Worm (Caenorhabditis elegans): ENCODE results near the gene pho-13.

pho-13 gene

DNA sequence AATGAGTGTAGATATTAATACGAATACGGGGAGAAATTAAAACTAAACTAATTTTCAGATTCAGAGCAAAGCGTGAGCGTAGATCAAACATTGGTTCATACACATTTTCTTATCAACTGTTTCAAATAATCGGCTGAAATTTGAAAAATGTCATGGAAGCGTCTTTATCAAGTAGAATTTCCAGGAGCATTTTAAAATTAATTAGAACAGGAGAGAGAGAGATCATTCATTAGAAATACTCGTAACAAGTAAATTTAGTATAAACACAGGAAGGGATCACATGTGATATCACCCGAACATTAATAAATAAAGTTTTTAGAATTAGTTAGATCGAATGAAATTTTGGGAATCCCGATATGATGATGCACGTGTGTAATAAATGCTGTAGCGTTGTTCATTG lies at the start of gene pho-13:
TSS of gene pho-13 (minus strand) at position 101 of the 400 bp plus-strand sequence.
- TF ChIP-seq lin-13 (tag; optimal IDR thresholded peaks at IDR 0.05) (no peak), mls-2 (tag; optimal IDR thresholded peaks at IDR 0.05) (no peak), ham-2 (GFP tag; optimal IDR thresholded peaks at IDR 0.05) (no peak), unc-120 (tag; optimal IDR thresholded peaks at IDR 0.05; ENCODE audit: poor library complexity, severe bottlenecking) (no peak), ceh-83 (GFP tag; optimal IDR thresholded peaks at IDR 0.05) (no peak), lsy-2 (tag; optimal IDR thresholded peaks at IDR 0.05) (no peak), ceh-39 (tag; optimal IDR thresholded peaks at IDR 0.05) (no peak), ztf-11 (tag; optimal IDR thresholded peaks at IDR 0.05) (no peak), mab-5 (tag; optimal IDR thresholded peaks at IDR 0.05) (no peak), tbx-8 (GFP tag; optimal IDR thresholded peaks at IDR 0.05) (no peak)

DNA sequence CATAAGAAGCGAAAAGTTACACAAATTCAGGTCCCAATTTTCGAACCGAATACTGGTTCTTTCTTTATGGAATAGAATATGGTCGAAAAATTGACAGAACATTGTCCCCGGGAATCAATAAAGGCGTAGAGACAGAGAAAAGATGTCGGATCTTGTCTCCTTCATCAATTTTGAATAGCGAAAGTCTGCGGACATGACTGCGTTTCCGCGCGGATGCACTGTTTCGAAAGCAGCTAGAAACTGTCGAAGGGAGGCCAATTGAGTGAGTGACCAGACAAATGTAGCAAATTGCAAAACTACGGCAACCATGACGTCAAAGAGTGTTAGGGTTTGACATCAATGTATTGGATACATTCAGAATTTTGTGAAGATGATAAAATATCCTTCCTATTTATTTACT lies 49.7 kb upstream of the pho-13 start:
- TF ChIP-seq unc-62 (GFP tag; optimal IDR thresholded peaks at IDR 0.05) (peak; percentile 12), blmp-1 (tag; optimal IDR thresholded peaks at IDR 0.05) (peak; percentile 59), ham-2 (GFP tag; optimal IDR thresholded peaks at IDR 0.05) (peak; percentile 75), ceh-43 (GFP tag; optimal IDR thresholded peaks at IDR 0.05) (no peak)

DNA sequence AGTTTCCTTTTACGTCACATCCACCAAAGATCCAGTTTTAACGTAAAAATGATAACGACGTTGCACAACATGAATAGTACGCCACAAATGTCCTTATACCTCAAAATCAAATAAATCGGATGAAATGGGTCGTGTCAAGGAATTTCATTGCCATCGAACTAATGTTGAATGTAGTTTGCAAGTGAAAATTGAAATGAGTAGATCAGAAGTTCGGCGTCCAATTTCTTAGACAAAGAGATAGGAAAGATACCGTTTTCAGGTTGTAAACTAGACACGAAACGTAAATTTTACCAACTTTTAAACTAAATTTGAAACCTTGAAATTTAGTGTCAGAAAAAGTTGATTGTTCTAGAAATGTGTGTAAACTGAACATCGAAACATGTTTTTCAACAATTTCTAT lies 48.1 kb upstream of the pho-13 start:
- TF ChIP-seq nhr-12 (tag; optimal IDR thresholded peaks at IDR 0.05) (no peak), sem-2 (GFP tag; optimal IDR thresholded peaks at IDR 0.05) (no peak), sptf-1 (tag; optimal IDR thresholded peaks at IDR 0.05) (no peak), blmp-1 (tag; optimal IDR thresholded peaks at IDR 0.05) (no peak), unc-62 (GFP tag; optimal IDR thresholded peaks at IDR 0.05) (no peak), ztf-11 (tag; optimal IDR thresholded peaks at IDR 0.05) (no peak), bed-3 (GFP tag; optimal IDR thresholded peaks at IDR 0.05) (no peak), M03D4.4 (tag; optimal IDR thresholded peaks at IDR 0.05) (no peak), lin-32 (GFP tag; optimal IDR thresholded peaks at IDR 0.05) (no peak), ceh-83 (GFP tag; optimal IDR thresholded peaks at IDR 0.05) (no peak)

DNA sequence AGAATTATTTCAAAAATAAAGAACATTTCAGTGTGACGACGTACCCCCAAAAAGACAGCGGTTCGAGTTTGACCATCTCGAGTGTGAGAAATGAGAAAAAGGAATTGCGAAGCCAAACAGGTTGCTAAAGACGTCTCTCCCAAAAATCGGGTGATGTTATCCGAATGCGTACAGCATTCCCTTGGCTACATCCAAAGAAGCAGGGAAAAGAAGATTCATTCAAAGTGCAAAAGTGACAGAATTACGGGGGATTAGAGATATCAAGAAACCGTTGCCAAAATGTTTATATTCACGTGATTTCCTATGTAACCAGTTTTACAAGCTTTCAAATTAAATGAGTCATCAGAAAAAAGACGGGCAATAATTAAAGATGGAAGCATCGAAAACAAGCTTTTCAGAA lies 47.1 kb upstream of the pho-13 start:
- TF ChIP-seq blmp-1 (tag; optimal IDR thresholded peaks at IDR 0.05) = no peak
- no peak for TF ChIP-seq elt-3 (tag; optimal IDR thresholded peaks at IDR 0.05)
- TF ChIP-seq M03D4.4 (tag; optimal IDR thresholded peaks at IDR 0.05) = no peak
- no peak for TF ChIP-seq ztf-11 (tag; optimal IDR thresholded peaks at IDR 0.05)
- no peak for TF ChIP-seq mab-5 (tag; optimal IDR thresholded peaks at IDR 0.05)
- TF ChIP-seq ham-2 (GFP tag; optimal IDR thresholded peaks at IDR 0.05) = no peak
- TF ChIP-seq snpc-4 (tag; optimal IDR thresholded peaks at IDR 0.05) = no peak
- TF ChIP-seq flh-1 (GFP tag; optimal IDR thresholded peaks at IDR 0.05) = no peak
- no peak for TF ChIP-seq nhr-76 (tag; optimal IDR thresholded peaks at IDR 0.05)
- no peak for TF ChIP-seq unc-120 (tag; optimal IDR thresholded peaks at IDR 0.05; ENCODE audit: poor library complexity, severe bottlenecking)
- TF ChIP-seq cnd-1 (tag; optimal IDR thresholded peaks at IDR 0.05) = no peak
- no peak for TF ChIP-seq mls-2 (tag; optimal IDR thresholded peaks at IDR 0.05)
- no peak for TF ChIP-seq nhr-12 (tag; optimal IDR thresholded peaks at IDR 0.05)
- TF ChIP-seq mep-1 (tag; optimal IDR thresholded peaks at IDR 0.05) = no peak
- TF ChIP-seq lin-32 (GFP tag; optimal IDR thresholded peaks at IDR 0.05) = no peak
- TF ChIP-seq elt-1 (tag; optimal IDR thresholded peaks at IDR 0.05; ENCODE audit: borderline replicate concordance, insufficient read depth) = no peak
- TF ChIP-seq ces-1 (GFP tag; optimal IDR thresholded peaks at IDR 0.05) = no peak
- no peak for TF ChIP-seq bed-3 (GFP tag; optimal IDR thresholded peaks at IDR 0.05)
- no peak for TF ChIP-seq ceh-39 (tag; optimal IDR thresholded peaks at IDR 0.05)

DNA sequence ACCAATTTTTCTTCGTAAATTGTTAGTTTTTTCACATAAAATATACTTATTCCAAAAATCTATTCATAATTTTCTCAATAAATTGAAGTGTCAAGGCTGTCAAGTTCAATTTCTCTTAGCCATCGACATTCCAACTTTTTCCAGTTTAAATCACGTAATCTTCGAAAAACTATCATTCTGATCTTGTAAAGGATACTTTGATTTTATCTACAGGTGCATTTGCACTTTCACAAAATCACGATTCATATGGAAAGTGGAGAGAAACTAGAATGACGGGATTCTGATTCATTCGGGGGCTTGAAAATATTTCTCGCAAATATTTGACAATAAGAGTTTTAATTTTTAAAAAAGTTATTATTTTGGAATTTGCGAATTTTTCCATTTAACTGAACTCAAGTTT lies 46.4 kb upstream of the pho-13 start:
- TF ChIP-seq ceh-83 (GFP tag; optimal IDR thresholded peaks at IDR 0.05) = no peak

DNA sequence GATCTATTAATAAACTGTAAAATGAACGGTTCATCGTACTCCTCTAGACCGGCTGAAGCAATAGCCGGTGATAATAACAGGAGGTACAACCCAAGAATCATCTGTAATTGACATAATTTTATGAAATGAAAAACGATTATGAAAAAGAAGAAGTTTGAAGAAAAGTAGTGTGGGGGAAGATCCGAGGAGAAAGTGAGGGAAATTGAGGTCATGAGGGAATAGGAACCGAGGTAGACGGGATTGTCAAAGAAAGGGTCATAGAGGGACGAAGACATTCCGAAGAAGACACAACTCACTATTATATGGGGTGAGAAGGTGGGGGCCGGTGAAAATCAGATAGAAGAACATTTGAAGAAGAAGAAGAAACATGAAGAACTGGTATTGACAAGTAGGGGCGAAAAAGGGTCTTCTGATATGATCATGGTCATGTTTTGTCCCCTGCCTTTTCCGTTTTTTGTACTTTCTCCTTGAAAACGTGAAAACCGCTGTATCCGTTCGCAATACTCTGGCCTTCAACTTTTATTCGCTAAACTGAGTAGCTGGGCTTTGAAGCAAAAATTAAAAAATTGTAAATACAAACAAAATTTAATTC lies 45.3 kb upstream of the pho-13 start, which contains the start of gene oac-46:
TSS of gene oac-46 (minus strand) at position 101 of the 592 bp plus-strand sequence.
- TF ChIP-seq ham-2 (GFP tag; optimal IDR thresholded peaks at IDR 0.05) (no peak), elt-1 (tag; optimal IDR thresholded peaks at IDR 0.05; ENCODE audit: borderline replicate concordance, insufficient read depth) (no peak), unc-62 (GFP tag; optimal IDR thresholded peaks at IDR 0.05) (no peak), blmp-1 (tag; optimal IDR thresholded peaks at IDR 0.05) (peak; percentile 44), sem-2 (GFP tag; optimal IDR thresholded peaks at IDR 0.05) (no peak), cnd-1 (tag; optimal IDR thresholded peaks at IDR 0.05) (no peak), lsy-2 (tag; optimal IDR thresholded peaks at IDR 0.05) (no peak), unc-120 (tag; optimal IDR thresholded peaks at IDR 0.05; ENCODE audit: poor library complexity, severe bottlenecking) (no peak)
